Worm (Caenorhabditis elegans) whole organism, L4 larva: Measurements from ENCODE around the gene F45E1.5.

ENCODE experiments used
- D1046.2 ChIP-seq: fragments of 200-800 bp; sonication (Bioruptor generic); IDR thresholded peaks from 2 replicates; pipeline ENCODE4 v1.3.6; 2022; ENCODE audit warnings: missing genetic modification characterization, missing compliant biosample characterization
- F10B5.3 ChIP-seq: sonication (generic microtip); optimal IDR thresholded peaks from 2 replicates; lab custom pipeline; 2016; ENCODE audit warnings: mild to moderate bottlenecking, missing genetic modification characterization, missing compliant biosample characterization
- F37D6.2 ChIP-seq: sonication (generic microtip); optimal IDR thresholded peaks from 2 replicates; lab custom pipeline; 2016; ENCODE audit warnings: mild to moderate bottlenecking, missing genetic modification characterization, missing compliant biosample characterization
- F49E8.2 ChIP-seq: sonication (generic microtip); optimal IDR thresholded peaks from 2 replicates; lab custom pipeline; 2016; ENCODE audit warnings: missing compliant biosample characterization, mild to moderate bottlenecking, missing genetic modification characterization, borderline replicate concordance
- T20F7.1 ChIP-seq: fragments of 200-800 bp; sonication (Bioruptor generic); optimal IDR thresholded peaks from 2 replicates; lab custom pipeline; 2018; ENCODE audit warnings: mild to moderate bottlenecking, missing genetic modification characterization, missing compliant biosample characterization
- T26A8.4 ChIP-seq: fragments of 200-800 bp; sonication (Bioruptor generic); IDR thresholded peaks from 2 replicates; pipeline ENCODE4 v1.3.6; 2022; ENCODE audit warnings: missing genetic modification characterization, missing compliant biosample characterization
- Y5F2A.4 ChIP-seq: fragments of 200-800 bp; sonication (Bioruptor generic); optimal IDR thresholded peaks from 2 replicates; lab custom pipeline; 2018; ENCODE audit warnings: mild to moderate bottlenecking, missing genetic modification characterization, missing compliant biosample characterization
- Y75B8A.6 ChIP-seq: fragments of 200-800 bp; sonication (Bioruptor generic); IDR thresholded peaks from 2 replicates; pipeline ENCODE4 v1.3.6; 2022; ENCODE audit warnings: missing genetic modification reagents, missing genetic modification characterization, missing compliant biosample characterization
- ZK546.5 ChIP-seq, 2 experiments: sonication (generic microtip); optimal IDR thresholded peaks; 2 replicates each; lab custom pipeline; 2017; ENCODE audit warnings: missing biosample characterization in 2 of 2, missing genetic modification characterization in 2 of 2
- ama-1 ChIP-seq: fragments of 150-350 bp; optimal IDR thresholded peaks from 2 replicates; lab custom pipeline; 2014; ENCODE audit warnings: inconsistent platforms, mixed read lengths
- arid-1 ChIP-seq: fragments of 200-800 bp; sonication (Bioruptor generic); conservative IDR thresholded peaks from 2 replicates; pipeline ENCODE4 v1.3.6; 2022; ENCODE audit warnings: missing genetic modification reagents, missing genetic modification characterization, missing compliant biosample characterization
- attf-4 ChIP-seq: sonication (generic microtip); optimal IDR thresholded peaks from 3 replicates; lab custom pipeline; 2017; ENCODE audit warnings: missing biosample characterization, missing genetic modification characterization
- ceh-82 ChIP-seq: sonication (generic microtip); optimal IDR thresholded peaks from 2 replicates; lab custom pipeline; 2017; ENCODE audit warnings: missing biosample characterization, missing genetic modification characterization
- ces-1 ChIP-seq: fragments of 150-350 bp; sonication (generic microtip); optimal IDR thresholded peaks from 4 replicates; lab custom pipeline; 2014; ENCODE audit warnings: missing biosample characterization, missing genetic modification reagents, missing genetic modification characterization
- ctbp-1 ChIP-seq: fragments of 200-800 bp; sonication (Bioruptor generic); IDR thresholded peaks from 2 replicates; pipeline ENCODE4 v1.3.6; 2022; ENCODE audit warnings: missing genetic modification reagents, missing genetic modification characterization, missing compliant biosample characterization
- daf-12 ChIP-seq: fragments of 150-350 bp; optimal IDR thresholded peaks from 2 replicates; lab custom pipeline; 2014; ENCODE audit warnings: missing biosample characterization, missing genetic modification reagents, missing genetic modification characterization
- daf-19 ChIP-seq: fragments of 200-800 bp; sonication (Bioruptor generic); conservative IDR thresholded peaks from 2 replicates; pipeline ENCODE4 v1.3.6; 2022; ENCODE audit warnings: missing genetic modification characterization, missing compliant biosample characterization
- dmd-6 ChIP-seq: fragments of 200-800 bp; sonication (Bioruptor generic); IDR thresholded peaks from 2 replicates; pipeline ENCODE4 v1.3.6; 2022; ENCODE audit warnings: missing genetic modification reagents, missing genetic modification characterization, missing compliant biosample characterization
- dmd-8 ChIP-seq: fragments of 200-800 bp; sonication (Bioruptor generic); IDR thresholded peaks from 2 replicates; pipeline ENCODE4 v1.3.6; 2022; ENCODE audit warnings: missing genetic modification characterization, missing compliant biosample characterization
- duxl-1 ChIP-seq: sonication (generic microtip); optimal IDR thresholded peaks from 2 replicates; lab custom pipeline; 2016; ENCODE audit warnings: mild to moderate bottlenecking, missing genetic modification characterization, moderate library complexity, missing compliant biosample characterization; ENCODE audit not compliant: poor library complexity
- dve-1 ChIP-seq: sonication (generic microtip); optimal IDR thresholded peaks from 2 replicates; lab custom pipeline; 2017; ENCODE audit warnings: antibody characterized with exemption, mild to moderate bottlenecking, missing genetic modification characterization, missing compliant biosample characterization; ENCODE audit not compliant: insufficient read depth
- fos-1 ChIP-seq: fragments of 150-350 bp; optimal IDR thresholded peaks from 2 replicates; lab custom pipeline; 2014; ENCODE audit warnings: missing biosample characterization, missing genetic modification characterization
- gei-8 ChIP-seq: fragments of 200-800 bp; sonication (Bioruptor generic); optimal IDR thresholded peaks from 2 replicates; lab custom pipeline; 2018; ENCODE audit warnings: mild to moderate bottlenecking, missing genetic modification characterization, missing compliant biosample characterization
- hif-1 ChIP-seq, 2 experiments: sonication (generic microtip); optimal IDR thresholded peaks; 2 replicates each; lab custom pipeline; 2016 to 2017; ENCODE audit warnings: missing compliant biosample characterization in 2 of 2, missing genetic modification characterization in 2 of 2, missing genetic modification reagents in 2 of 2, missing genotype in 2 of 2, mild to moderate bottlenecking in 1 of 2
- hlh-11 ChIP-seq: fragments of 200-800 bp; sonication (Bioruptor generic); optimal IDR thresholded peaks from 2 replicates; lab custom pipeline; 2018; ENCODE audit warnings: mild to moderate bottlenecking, missing genetic modification characterization, missing compliant biosample characterization
- hlh-30 ChIP-seq: sonication (generic microtip); optimal IDR thresholded peaks from 2 replicates; lab custom pipeline; 2017; ENCODE audit warnings: antibody characterized with exemption, mild to moderate bottlenecking, missing genetic modification characterization, missing compliant biosample characterization; ENCODE audit not compliant: insufficient read depth
- jun-1 ChIP-seq: fragments of 150-350 bp; optimal IDR thresholded peaks from 2 replicates; lab custom pipeline; 2014; ENCODE audit warnings: missing biosample characterization, missing genetic modification reagents, missing genetic modification characterization
- lim-7 ChIP-seq: fragments of 200-800 bp; sonication (Bioruptor generic); IDR thresholded peaks from 2 replicates; pipeline ENCODE4 v1.3.6; 2022; ENCODE audit warnings: missing genetic modification characterization, missing compliant biosample characterization
- lin-15B ChIP-seq: fragments of 150-350 bp; sonication (generic microtip); optimal IDR thresholded peaks from 3 replicates; lab custom pipeline; 2014; ENCODE audit warnings: missing biosample characterization, missing genetic modification characterization
- lin-29 ChIP-seq: fragments of 200-800 bp; sonication (Bioruptor generic); IDR thresholded peaks from 2 replicates; pipeline ENCODE4 v1.3.6; 2022; ENCODE audit warnings: missing genetic modification reagents, missing genetic modification characterization, missing compliant biosample characterization
- lin-38 ChIP-seq: fragments of 200-800 bp; sonication (Bioruptor generic); IDR thresholded peaks from 2 replicates; pipeline ENCODE4 v1.3.6; 2022; ENCODE audit warnings: missing genetic modification reagents, missing genetic modification characterization, missing compliant biosample characterization
- lir-3 ChIP-seq: sonication (generic microtip); optimal IDR thresholded peaks from 2 replicates; lab custom pipeline; 2016; ENCODE audit warnings: mild to moderate bottlenecking, missing genetic modification characterization, missing compliant biosample characterization
- lsy-2 ChIP-seq, 2 experiments: fragments of 150-350 bp in 1 of 2; sonication (generic microtip) in 1 of 2; optimal IDR thresholded peaks; 2 replicates each; lab custom pipeline; 2014 to 2017; ENCODE audit warnings: missing biosample characterization in 2 of 2, missing genetic modification characterization in 2 of 2
- mdl-1 ChIP-seq, 2 experiments: fragments of 150-350 bp in 1 of 2; sonication (generic microtip) in 1 of 2; optimal IDR thresholded peaks; 2 replicates each; lab custom pipeline; 2014 to 2017; ENCODE audit warnings: missing biosample characterization in 2 of 2, missing genetic modification characterization in 2 of 2
- mep-1 ChIP-seq: fragments of 150-350 bp; sonication (generic microtip); optimal IDR thresholded peaks from 3 replicates; lab custom pipeline; 2014; ENCODE audit warnings: missing biosample characterization, missing genetic modification characterization
- mxl-2 ChIP-seq: fragments of 200-800 bp; sonication (Bioruptor generic); conservative IDR thresholded peaks from 2 replicates; pipeline ENCODE4 v1.3.6; 2022; ENCODE audit warnings: missing genetic modification reagents, missing genetic modification characterization, missing compliant biosample characterization
- mxl-3 ChIP-seq: fragments of 200-800 bp; sonication (Bioruptor generic); optimal IDR thresholded peaks from 2 replicates; lab custom pipeline; 2018; ENCODE audit warnings: mild to moderate bottlenecking, missing genetic modification characterization, missing compliant biosample characterization
- nhr-102 ChIP-seq: sonication (generic microtip); optimal IDR thresholded peaks from 2 replicates; lab custom pipeline; 2016; ENCODE audit warnings: mild to moderate bottlenecking, missing genetic modification characterization, moderate library complexity, missing compliant biosample characterization
- nhr-237 ChIP-seq: sonication (generic microtip); optimal IDR thresholded peaks from 2 replicates; lab custom pipeline; 2017; ENCODE audit warnings: missing biosample characterization, missing genetic modification characterization
- pha-4 ChIP-seq, 2 experiments: fragments of 150-350 bp in 1 of 2; fragments of 200-800 bp in 1 of 2; sonication (Bioruptor generic) in 1 of 2; IDR thresholded peaks in 1 of 2; optimal IDR thresholded peaks in 1 of 2; 2 replicates each; pipeline versions ENCODE4 v1.3.6 to Lab custom; 2014 to 2022; ENCODE audit warnings: missing genetic modification characterization in 2 of 2, missing genetic modification reagents in 2 of 2, missing biosample characterization in 1 of 2, missing compliant biosample characterization in 1 of 2
- php-3 ChIP-seq: fragments of 200-800 bp; sonication (Bioruptor generic); IDR thresholded peaks from 2 replicates; pipeline ENCODE4 v1.3.6; 2022; ENCODE audit warnings: missing genetic modification reagents, missing genetic modification characterization, missing compliant biosample characterization
- saeg-2 ChIP-seq: fragments of 200-800 bp; sonication (Bioruptor generic); IDR thresholded peaks from 2 replicates; pipeline ENCODE4 v1.3.6; 2022; ENCODE audit warnings: missing genetic modification reagents, missing genetic modification characterization, missing compliant biosample characterization
- sdz-12 ChIP-seq: fragments of 200-800 bp; sonication (Bioruptor generic); optimal IDR thresholded peaks from 2 replicates; lab custom pipeline; 2018; ENCODE audit warnings: mild to moderate bottlenecking, missing genetic modification characterization, missing compliant biosample characterization
- set-16 ChIP-seq: fragments of 200-800 bp; sonication (Bioruptor generic); IDR thresholded peaks from 2 replicates; pipeline ENCODE4 v1.3.6; 2022; ENCODE audit warnings: missing genetic modification reagents, missing genetic modification characterization, missing compliant biosample characterization
- skn-1 ChIP-seq: fragments of 150-350 bp; optimal IDR thresholded peaks from 2 replicates; lab custom pipeline; 2014; ENCODE audit warnings: missing biosample characterization, missing genetic modification characterization
- spr-3 ChIP-seq: fragments of 200-800 bp; sonication (Bioruptor generic); optimal IDR thresholded peaks from 2 replicates; lab custom pipeline; 2018; ENCODE audit warnings: mild to moderate bottlenecking, missing genetic modification characterization, missing compliant biosample characterization
- tra-1 ChIP-seq: fragments of 200-800 bp; sonication (Bioruptor generic); IDR thresholded peaks from 2 replicates; pipeline ENCODE4 v1.3.6; 2022; ENCODE audit warnings: missing genetic modification reagents, missing genetic modification characterization, missing compliant biosample characterization
- unc-39 ChIP-seq: sonication (generic microtip); optimal IDR thresholded peaks from 2 replicates; lab custom pipeline; 2017; ENCODE audit warnings: missing biosample characterization, missing genetic modification characterization
- vab-7 ChIP-seq: fragments of 200-800 bp; sonication (Bioruptor generic); IDR thresholded peaks from 2 replicates; pipeline ENCODE4 v1.3.6; 2022; ENCODE audit warnings: missing genetic modification reagents, missing genetic modification characterization, missing compliant biosample characterization
- zfp-2 ChIP-seq: sonication (generic microtip); optimal IDR thresholded peaks from 2 replicates; lab custom pipeline; 2016; ENCODE audit warnings: mild to moderate bottlenecking, missing genetic modification characterization, missing compliant biosample characterization

Gene F45E1.5

DNA sequence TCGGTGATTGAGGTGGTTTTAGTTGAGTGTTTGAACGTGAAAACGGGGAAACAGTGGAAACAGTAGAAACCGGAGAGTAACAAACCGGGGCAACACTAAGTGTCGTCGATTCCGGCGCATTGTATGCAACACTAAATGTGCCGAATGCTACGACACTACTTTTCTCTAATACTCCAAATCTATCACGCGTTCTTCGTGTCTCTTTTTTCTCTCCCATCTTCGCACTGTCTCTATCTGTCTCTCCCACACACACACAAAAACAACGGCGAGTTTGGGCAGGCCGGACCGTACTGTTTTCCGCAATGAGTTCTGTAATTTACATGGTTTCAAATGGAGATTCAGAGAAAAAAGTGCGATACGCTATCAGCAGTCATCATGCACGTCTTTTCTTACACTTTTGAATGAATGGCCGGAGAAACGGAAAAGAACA is 14.4 kb upstream of the F45E1.5 start (continued):
- no peak for TF ChIP-seq F37D6.2 (tag; lab: Kevin White, UChicago)
- peak; percentile 65 for TF ChIP-seq jun-1 (tag; lab: Kevin White, UChicago)
- peak; percentile 65; the same call in 1 of the 2 replicates for TF ChIP-seq saeg-2 (GFP tag; lab: Robert Waterston, UW)
- TF ChIP-seq arid-1, result no peak
- peak; percentile 67 for TF ChIP-seq T20F7.1 (GFP tag; lab: Kevin White, UChicago)
- TF ChIP-seq ZK546.5 (tag; optimal IDR thresholded peaks at IDR 0.05; lab: Kevin White, UChicago), result no peak
- TF ChIP-seq hif-1 (tag; optimal IDR thresholded peaks at IDR 0.05; lab: Kevin White, UChicago), result peak in 1 of 2 experiments; percentile 76
- no peak for TF ChIP-seq ceh-82 (tag; lab: Kevin White, UChicago)
- no peak for TF ChIP-seq Y5F2A.4 (GFP tag; lab: Kevin White, UChicago)
- TF ChIP-seq tra-1 (GFP tag; lab: Robert Waterston, UW), result peak; percentile 78
- TF ChIP-seq lin-15B (tag; lab: Kevin White, UChicago), result no peak
- no peak for TF ChIP-seq mxl-2 (GFP tag; lab: Robert Waterston, UW)
- no peak for TF ChIP-seq T26A8.4 (GFP tag; lab: Robert Waterston, UW)
- peak; percentile 12 for TF ChIP-seq gei-8
- TF ChIP-seq nhr-237 (tag; lab: Kevin White, UChicago), result no peak
- TF ChIP-seq nhr-102 (tag; lab: Kevin White, UChicago), result peak; percentile 82
- TF ChIP-seq zfp-2, result no peak
- peak; percentile 98 for TF ChIP-seq hlh-11 (tag; lab: Kevin White, UChicago)
- no peak for TF ChIP-seq skn-1
- peak; percentile 82 for TF ChIP-seq php-3 (GFP tag; lab: Robert Waterston, UW)
- no peak for TF ChIP-seq dmd-8 (GFP tag; lab: Robert Waterston, UW)
- TF ChIP-seq lir-3 (tag; lab: Kevin White, UChicago), result no peak
- TF ChIP-seq dve-1 (tag; lab: Kevin White, UChicago), result peak; percentile 89
- no peak for TF ChIP-seq duxl-1 (tag; lab: Kevin White, UChicago)
- no peak for TF ChIP-seq daf-12 (tag; lab: Kevin White, UChicago)
- TF ChIP-seq ces-1 (GFP tag; lab: Kevin White, UChicago), result no peak
- peak; percentile 82 for TF ChIP-seq mxl-3
- TF ChIP-seq D1046.2 (GFP tag; lab: Robert Waterston, UW), result no peak
- TF ChIP-seq lin-38, result no peak
- TF ChIP-seq spr-3 (GFP tag; lab: Kevin White, UChicago), result no peak
- no peak for TF ChIP-seq sdz-12
- no peak for TF ChIP-seq fos-1
- no peak for TF ChIP-seq set-16 (GFP tag; lab: Robert Waterston, UW)
- TF ChIP-seq F49E8.2, result no peak
- TF ChIP-seq mdl-1 (tag; optimal IDR thresholded peaks at IDR 0.05; lab: Kevin White, UChicago), result peak in 1 of 2 experiments; percentile 82
- no peak for TF ChIP-seq attf-4 (tag; lab: Kevin White, UChicago)
- TF ChIP-seq unc-39 (tag; lab: Kevin White, UChicago), result no peak
- TF ChIP-seq pha-4 (GFP tag; IDR thresholded peaks at IDR 0.05; lab: Robert Waterston, UW), result peak; percentile 63; the same call in 1 of the 2 replicates
- no peak for TF ChIP-seq pha-4 (tag; optimal IDR thresholded peaks at IDR 0.05; lab: Kevin White, UChicago)
- TF ChIP-seq lsy-2 (tag; optimal IDR thresholded peaks at IDR 0.05; lab: Kevin White, UChicago), result peak; percentile 39 to 58
- TF ChIP-seq Y75B8A.6 (GFP tag; lab: Robert Waterston, UW), result no peak
- TF ChIP-seq daf-19 (GFP tag; lab: Robert Waterston, UW), result no peak
- no peak for TF ChIP-seq lim-7
- TF ChIP-seq F10B5.3 (tag; lab: Kevin White, UChicago), result no peak
- TF ChIP-seq dmd-6 (GFP tag; lab: Robert Waterston, UW), result peak; percentile 96
- TF ChIP-seq ctbp-1 (GFP tag; lab: Robert Waterston, UW), result no peak
- TF ChIP-seq vab-7, result no peak
- TF ChIP-seq ama-1 (lab: Kevin White, UChicago), result no peak
- peak; percentile 69 for TF ChIP-seq mep-1 (tag; lab: Kevin White, UChicago)
- no peak for TF ChIP-seq lin-29 (GFP tag; lab: Robert Waterston, UW)
- peak; percentile 84 for TF ChIP-seq hlh-30 (tag; lab: Kevin White, UChicago)
